Worm (Caenorhabditis elegans): ENCODE results near the gene skih-2.

The skih-2 gene

DNA sequence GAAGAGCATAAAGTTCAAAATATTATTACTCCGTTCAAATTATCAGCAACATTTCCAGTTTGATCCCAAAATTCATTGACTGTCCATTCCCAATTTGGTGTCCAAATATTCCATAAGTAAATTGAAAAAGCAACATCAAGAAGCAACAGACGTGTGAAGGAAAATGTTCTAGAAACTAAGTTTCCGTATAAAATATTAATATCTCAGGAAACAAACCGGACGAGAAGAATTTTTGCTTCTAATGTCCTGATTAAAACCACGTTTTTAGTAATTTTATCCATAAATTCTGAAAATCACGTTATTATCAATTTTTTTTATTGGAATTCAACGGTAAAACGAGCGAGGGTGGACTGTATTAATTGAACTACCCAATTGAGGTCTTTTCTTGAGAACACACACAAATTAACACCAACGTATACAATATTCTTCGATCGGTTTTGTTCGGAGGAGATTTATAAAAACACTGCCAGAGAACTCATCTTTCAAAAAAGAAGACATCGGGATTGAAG is 4.9 kb upstream of the skih-2 start, which contains the start of gene pigq-1 (continued):
- no peak for TF ChIP-seq aly-2 (tag; optimal IDR thresholded peaks at IDR 0.05)
- TF ChIP-seq lin-39 (tag; optimal IDR thresholded peaks at IDR 0.05) = no peak
- TF ChIP-seq unc-55 (GFP tag; optimal IDR thresholded peaks at IDR 0.05) = no peak
- TF ChIP-seq nhr-25 (tag; optimal IDR thresholded peaks at IDR 0.05) = peak; percentile 46
- no peak for TF ChIP-seq mbf-1 (tag; optimal IDR thresholded peaks at IDR 0.05)
- peak; percentile 55 for TF ChIP-seq nhr-21 (tag; optimal IDR thresholded peaks at IDR 0.05)

DNA sequence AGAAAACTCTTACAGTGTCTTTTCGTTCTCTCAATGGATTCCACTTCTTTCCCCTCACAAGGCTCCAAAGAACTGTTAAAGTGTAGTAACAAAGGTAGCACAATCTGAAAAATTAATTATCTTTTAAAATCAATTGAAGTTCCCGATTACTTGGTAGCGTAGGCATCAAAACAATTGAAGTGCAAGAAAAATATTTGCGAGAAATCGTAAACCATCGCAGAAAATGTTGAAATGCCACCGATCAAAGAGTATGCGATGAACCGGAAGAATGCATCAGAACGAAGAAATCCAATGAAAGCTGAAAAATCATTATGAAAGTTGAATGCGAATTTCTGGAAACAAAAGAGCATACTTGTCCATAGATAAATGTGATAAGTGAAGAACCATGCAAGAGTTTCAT is 4.3 kb upstream of the skih-2 start:
- TF ChIP-seq nhr-6 (tag; optimal IDR thresholded peaks at IDR 0.05) (no peak), gmeb-1 (tag; optimal IDR thresholded peaks at IDR 0.05) (no peak)

DNA sequence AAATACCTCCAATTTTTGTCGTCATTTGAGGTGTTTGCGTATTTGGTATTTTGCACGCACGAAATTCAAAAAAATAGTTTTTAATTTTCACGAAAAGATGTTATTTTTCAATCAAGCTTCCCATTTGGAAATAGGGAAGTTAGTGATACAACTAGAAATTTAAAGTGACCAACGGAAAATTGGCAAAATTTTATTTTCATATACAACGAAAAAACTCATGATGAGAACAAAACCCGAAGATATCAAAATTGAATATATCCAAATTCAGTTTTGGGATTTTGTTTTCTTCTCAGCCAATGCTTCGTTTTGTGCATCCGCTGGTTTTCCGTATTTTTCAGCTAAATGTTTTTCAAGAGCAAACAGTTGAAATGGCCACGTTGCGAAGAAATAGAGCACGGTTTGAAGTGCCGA is 3.8 kb upstream of the skih-2 start:
- no peak for TF ChIP-seq blmp-1 (tag; optimal IDR thresholded peaks at IDR 0.05; ENCODE audit: insufficient read depth)
- no peak for TF ChIP-seq crh-2 (tag; optimal IDR thresholded peaks at IDR 0.05)
- no peak for TF ChIP-seq sem-4 (tag; optimal IDR thresholded peaks at IDR 0.05)

DNA sequence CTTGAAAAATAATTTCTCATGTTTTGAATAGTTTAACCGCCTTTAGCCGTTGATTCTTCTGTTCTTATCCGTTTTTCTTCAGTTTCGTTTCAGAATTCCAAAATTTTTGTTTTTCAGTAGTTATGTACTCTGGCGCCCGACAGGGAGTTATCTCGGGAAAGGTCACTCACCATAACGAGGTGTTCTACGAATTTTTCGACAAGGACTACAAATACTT is 972 bp upstream of the skih-2 start, which contains the start of gene F01G4.4:
TSS of gene F01G4.4 (plus strand) at position 118 of the 217 bp plus-strand sequence.
- TF ChIP-seq lin-11 (tag; optimal IDR thresholded peaks at IDR 0.05) = no peak
- TF ChIP-seq nhr-11 (tag; optimal IDR thresholded peaks at IDR 0.05) = no peak
- TF ChIP-seq crh-2 (tag; optimal IDR thresholded peaks at IDR 0.05) = no peak
- TF ChIP-seq nhr-12 (tag; optimal IDR thresholded peaks at IDR 0.05) = no peak
- TF ChIP-seq unc-62 (GFP tag; optimal IDR thresholded peaks at IDR 0.05) = no peak
- TF ChIP-seq unc-39 (tag; optimal IDR thresholded peaks at IDR 0.05) = no peak
- TF ChIP-seq nhr-237 (tag; optimal IDR thresholded peaks at IDR 0.05) = no peak
- no peak for TF ChIP-seq mab-5 (tag; optimal IDR thresholded peaks at IDR 0.05)
- TF ChIP-seq ceh-16 (tag; optimal IDR thresholded peaks at IDR 0.05) = no peak
- TF ChIP-seq skn-1 (tag; optimal IDR thresholded peaks at IDR 0.05) = no peak
- TF ChIP-seq snpc-4 (tag; optimal IDR thresholded peaks at IDR 0.05) = no peak
- no peak for TF ChIP-seq nhr-129 (tag; optimal IDR thresholded peaks at IDR 0.05)

DNA sequence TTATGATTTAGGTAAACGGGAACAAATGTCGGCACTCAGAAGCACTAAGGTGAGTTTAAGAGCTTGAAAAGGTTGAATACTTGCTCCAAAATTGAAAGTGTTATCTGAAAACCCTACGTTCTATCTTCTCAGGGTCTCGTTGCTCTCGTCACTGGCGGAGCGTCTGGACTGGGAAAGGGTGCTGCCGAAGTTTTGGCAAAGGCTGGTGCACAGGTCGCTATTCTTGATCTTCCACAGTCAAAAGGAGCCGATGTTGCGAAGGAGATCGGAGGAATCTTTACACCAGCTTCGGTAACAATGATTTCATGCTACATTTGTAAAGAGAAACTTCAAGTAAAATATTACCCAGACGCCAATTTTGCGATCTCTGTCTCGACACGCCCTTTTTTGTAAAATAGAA is 10.9 kb downstream of the skih-2 start, which contains the start of gene ard-1:
TSS of gene ard-1 (plus strand) at position 12 of the 400 bp plus-strand sequence.
- no peak for TF ChIP-seq crh-2 (tag; optimal IDR thresholded peaks at IDR 0.05)
- no peak for TF ChIP-seq F13H6.1 (tag; optimal IDR thresholded peaks at IDR 0.05)
- no peak for TF ChIP-seq unc-55 (GFP tag; optimal IDR thresholded peaks at IDR 0.05)
- TF ChIP-seq nhr-6 (tag; optimal IDR thresholded peaks at IDR 0.05) = no peak
- TF ChIP-seq nhr-129 (tag; optimal IDR thresholded peaks at IDR 0.05) = no peak

DNA sequence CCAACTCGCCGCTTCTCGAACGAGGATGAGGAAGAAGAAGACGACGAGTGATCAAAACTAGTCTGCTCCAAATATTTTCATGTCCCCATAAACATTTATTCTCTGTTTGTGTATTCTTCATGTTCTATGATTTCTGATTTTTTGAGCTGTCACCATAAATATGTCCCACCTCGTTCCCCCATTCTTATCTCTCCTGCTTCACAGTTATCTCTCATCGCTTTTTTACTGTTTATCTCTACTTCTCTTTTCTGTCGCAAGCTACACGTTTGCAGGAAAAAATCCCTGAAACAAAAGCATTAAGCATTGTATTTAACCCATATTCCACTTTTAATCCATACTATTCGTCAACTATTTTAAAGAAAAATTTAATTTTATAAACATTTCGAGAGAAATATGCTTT is 11.4 kb downstream of the skih-2 start:
- TF ChIP-seq nhr-129 (tag; optimal IDR thresholded peaks at IDR 0.05) (peak; percentile 9), nhr-25 (tag; optimal IDR thresholded peaks at IDR 0.05) (no peak), fos-1 (tag; optimal IDR thresholded peaks at IDR 0.05) (peak; percentile 8), unc-55 (GFP tag; optimal IDR thresholded peaks at IDR 0.05) (peak; percentile 51), lin-13 (GFP tag; optimal IDR thresholded peaks at IDR 0.05) (no peak), lsy-2 (tag; optimal IDR thresholded peaks at IDR 0.05) (peak in 1 of 2 experiments; percentile 16)

DNA sequence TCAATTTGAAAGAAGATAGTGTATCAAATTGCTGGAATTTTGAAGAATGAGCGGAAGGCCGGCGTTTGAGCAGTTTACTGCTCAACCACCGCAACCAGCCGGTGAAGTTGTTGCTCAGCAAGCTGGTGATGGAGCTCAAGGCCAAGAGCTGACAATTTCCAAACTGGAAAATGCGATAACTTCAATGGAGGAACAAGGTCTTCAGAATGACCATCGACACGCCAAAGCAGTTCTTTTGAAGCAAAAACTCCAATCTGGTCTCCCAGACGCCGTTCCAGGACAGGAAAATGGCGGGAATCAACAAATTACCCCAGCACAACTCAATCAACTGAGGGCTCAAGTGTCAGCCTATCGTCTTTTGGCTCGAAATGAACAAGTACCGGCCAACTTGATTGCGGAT is 16.1 kb downstream of the skih-2 start:
- TF ChIP-seq nhr-6 (tag; optimal IDR thresholded peaks at IDR 0.05) (no peak), nhr-77 (tag; optimal IDR thresholded peaks at IDR 0.05) (no peak), ztf-11 (tag; optimal IDR thresholded peaks at IDR 0.05) (no peak), fos-1 (tag; optimal IDR thresholded peaks at IDR 0.05) (no peak), ztf-4 (tag; optimal IDR thresholded peaks at IDR 0.05) (no peak)

DNA sequence TGAATTAATAATTGTTTCAGACTA is 16.3 kb downstream of the skih-2 start, which contains the start of gene swsn-4:
TSS of gene swsn-4 (plus strand) at position 21 of the 24 bp plus-strand sequence.
- no peak for TF ChIP-seq R02D3.7 (tag; optimal IDR thresholded peaks at IDR 0.05)
- no peak for TF ChIP-seq nhr-129 (tag; optimal IDR thresholded peaks at IDR 0.05)
- TF ChIP-seq skn-1 (tag; optimal IDR thresholded peaks at IDR 0.05) = no peak
- no peak for TF ChIP-seq lsy-2 (tag; optimal IDR thresholded peaks at IDR 0.05)
- no peak for TF ChIP-seq egl-27 (tag; optimal IDR thresholded peaks at IDR 0.05)
- TF ChIP-seq zag-1 (tag; optimal IDR thresholded peaks at IDR 0.05) = no peak
- no peak for TF ChIP-seq ztf-4 (tag; optimal IDR thresholded peaks at IDR 0.05)
- TF ChIP-seq lin-13 (GFP tag; optimal IDR thresholded peaks at IDR 0.05) = no peak
- no peak for TF ChIP-seq unc-62 (GFP tag; optimal IDR thresholded peaks at IDR 0.05)
- no peak for TF ChIP-seq unc-55 (GFP tag; optimal IDR thresholded peaks at IDR 0.05)
- no peak for TF ChIP-seq sma-9 (GFP tag; optimal IDR thresholded peaks at IDR 0.05)
- TF ChIP-seq sma-9 (tag; optimal IDR thresholded peaks at IDR 0.05) = no peak
- no peak for TF ChIP-seq nhr-23 (tag; optimal IDR thresholded peaks at IDR 0.05)
- TF ChIP-seq mab-5 (tag; optimal IDR thresholded peaks at IDR 0.05) = no peak
- no peak for TF ChIP-seq mbf-1 (tag; optimal IDR thresholded peaks at IDR 0.05)
